Worm (Caenorhabditis elegans) whole organism, L2 larva: ENCODE results near the gene Y6E2A.10.

Experiments used
- F13H6.1 ChIP-seq: sonication (generic microtip); optimal IDR thresholded peaks from 2 replicates; lab custom pipeline; 2016; ENCODE audit warnings: missing genetic modification characterization, missing compliant biosample characterization
- R02D3.7 ChIP-seq: fragments of 150-350 bp; optimal IDR thresholded peaks from 2 replicates; lab custom pipeline; 2014; ENCODE audit warnings: missing biosample characterization, missing genetic modification characterization
- Y55F3AM.14 ChIP-seq: fragments of 200-800 bp; sonication (Bioruptor generic); optimal IDR thresholded peaks from 2 replicates; lab custom pipeline; 2018; ENCODE audit warnings: mild to moderate bottlenecking, missing genetic modification characterization, missing compliant biosample characterization
- aly-2 ChIP-seq: fragments of 150-350 bp; optimal IDR thresholded peaks from 2 replicates; lab custom pipeline; 2014; ENCODE audit warnings: missing biosample characterization, missing genetic modification characterization
- ama-1 ChIP-seq: fragments of 150-350 bp; optimal IDR thresholded peaks from 2 replicates; lab custom pipeline; 2018; ENCODE audit warnings: inconsistent platforms
- blmp-1 ChIP-seq: sonication (generic microtip); optimal IDR thresholded peaks from 2 replicates; lab custom pipeline; 2017; ENCODE audit warnings: missing genetic modification characterization, mild to moderate bottlenecking, missing compliant biosample characterization, antibody characterized with exemption, moderate library complexity; ENCODE audit not compliant: insufficient read depth
- ceh-16 ChIP-seq: fragments of 150-350 bp; optimal IDR thresholded peaks from 2 replicates; lab custom pipeline; 2014; ENCODE audit warnings: missing biosample characterization, missing genetic modification characterization
- ceh-82 ChIP-seq: fragments of 150-350 bp; optimal IDR thresholded peaks from 2 replicates; lab custom pipeline; 2014; ENCODE audit warnings: missing biosample characterization, missing genetic modification characterization
- crh-2 ChIP-seq: sonication (generic microtip); optimal IDR thresholded peaks from 2 replicates; lab custom pipeline; 2017; ENCODE audit warnings: missing biosample characterization, missing genetic modification characterization
- dmd-4 ChIP-seq: sonication (generic microtip); optimal IDR thresholded peaks from 2 replicates; lab custom pipeline; 2017; ENCODE audit warnings: missing biosample characterization, missing genetic modification characterization
- egl-27 ChIP-seq: sonication (generic microtip); optimal IDR thresholded peaks from 3 replicates; lab custom pipeline; 2017; ENCODE audit warnings: missing biosample characterization, missing genetic modification reagents, missing genetic modification characterization
- gmeb-1 ChIP-seq: fragments of 150-350 bp; optimal IDR thresholded peaks from 2 replicates; lab custom pipeline; 2014; ENCODE audit warnings: missing biosample characterization, missing genetic modification characterization
- lin-13 ChIP-seq: fragments of 150-350 bp; optimal IDR thresholded peaks from 2 replicates; lab custom pipeline; 2014; ENCODE audit warnings: missing biosample characterization, missing genetic modification reagents, missing genetic modification characterization
- lin-39 ChIP-seq: fragments of 150-350 bp; optimal IDR thresholded peaks from 2 replicates; lab custom pipeline; 2014; ENCODE audit warnings: missing biosample characterization, missing genetic modification reagents, missing genetic modification characterization
- lsy-2 ChIP-seq, 2 experiments: fragments of 150-350 bp in 1 of 2; sonication (generic microtip) in 1 of 2; optimal IDR thresholded peaks; 2 replicates each; lab custom pipeline; 2014 to 2017; ENCODE audit warnings: missing biosample characterization in 2 of 2, missing genetic modification characterization in 2 of 2
- mab-5 ChIP-seq: fragments of 150-350 bp; optimal IDR thresholded peaks from 2 replicates; lab custom pipeline; 2014; ENCODE audit warnings: missing biosample characterization, missing genetic modification characterization
- mbf-1 ChIP-seq: sonication (generic microtip); optimal IDR thresholded peaks from 2 replicates; lab custom pipeline; 2017; ENCODE audit warnings: missing biosample characterization, missing genetic modification characterization
- mdl-1 ChIP-seq, 2 experiments: fragments of 150-350 bp in 1 of 2; sonication (generic microtip) in 1 of 2; optimal IDR thresholded peaks; 2 replicates each; lab custom pipeline; 2017; ENCODE audit warnings: missing biosample characterization in 2 of 2, missing genetic modification characterization in 2 of 2
- nhr-11 ChIP-seq: fragments of 150-350 bp; optimal IDR thresholded peaks from 2 replicates; lab custom pipeline; 2014; ENCODE audit warnings: missing biosample characterization, missing genetic modification characterization
- nhr-12 ChIP-seq: fragments of 150-350 bp; optimal IDR thresholded peaks from 2 replicates; lab custom pipeline; 2014; ENCODE audit warnings: missing biosample characterization, missing genetic modification characterization
- nhr-129 ChIP-seq: fragments of 150-350 bp; optimal IDR thresholded peaks from 2 replicates; lab custom pipeline; 2014; ENCODE audit warnings: missing biosample characterization, missing genetic modification characterization
- nhr-21 ChIP-seq: fragments of 150-350 bp; optimal IDR thresholded peaks from 2 replicates; lab custom pipeline; 2014; ENCODE audit warnings: missing biosample characterization, missing genetic modification characterization
- nhr-23 ChIP-seq: fragments of 150-350 bp; optimal IDR thresholded peaks from 2 replicates; lab custom pipeline; 2014; ENCODE audit warnings: missing biosample characterization, missing genetic modification reagents, missing genetic modification characterization
- nhr-237 ChIP-seq: fragments of 150-350 bp; optimal IDR thresholded peaks from 2 replicates; lab custom pipeline; 2014; ENCODE audit warnings: missing biosample characterization, missing genetic modification characterization
- nhr-25 ChIP-seq: fragments of 150-350 bp; sonication (generic microtip); optimal IDR thresholded peaks from 3 replicates; lab custom pipeline; 2014; ENCODE audit warnings: missing biosample characterization, missing genetic modification characterization
- nhr-77 ChIP-seq: fragments of 150-350 bp; optimal IDR thresholded peaks from 2 replicates; lab custom pipeline; 2014; ENCODE audit warnings: missing biosample characterization, missing genetic modification characterization
- peb-1 ChIP-seq: fragments of 150-350 bp; optimal IDR thresholded peaks from 2 replicates; lab custom pipeline; 2014; ENCODE audit warnings: missing biosample characterization, missing genetic modification characterization
- skn-1 ChIP-seq: sonication (generic microtip); optimal IDR thresholded peaks from 2 replicates; lab custom pipeline; 2017; ENCODE audit warnings: missing biosample characterization, missing genetic modification characterization
- sma-3 ChIP-seq: sonication (generic microtip); optimal IDR thresholded peaks from 2 replicates; lab custom pipeline; 2016; ENCODE audit warnings: missing genetic modification reagents, missing genetic modification characterization, missing compliant biosample characterization
- sma-9 ChIP-seq, 2 experiments: fragments of 150-350 bp in 1 of 2; sonication (generic microtip) in 1 of 2; optimal IDR thresholded peaks; 2 replicates each; lab custom pipeline; 2014 to 2016; ENCODE audit warnings: missing genetic modification characterization in 2 of 2, mild to moderate bottlenecking in 1 of 2, missing biosample characterization in 1 of 2, missing compliant biosample characterization in 1 of 2, missing genetic modification reagents in 1 of 2, moderate library complexity in 1 of 2
- unc-39 ChIP-seq: fragments of 150-350 bp; optimal IDR thresholded peaks from 2 replicates; lab custom pipeline; 2014; ENCODE audit warnings: missing biosample characterization, missing genetic modification characterization
- unc-55 ChIP-seq: fragments of 150-350 bp; sonication (generic microtip); optimal IDR thresholded peaks from 3 replicates; lab custom pipeline; 2014; ENCODE audit warnings: missing biosample characterization, missing genetic modification reagents, missing genetic modification characterization
- unc-62 ChIP-seq: fragments of 150-350 bp; optimal IDR thresholded peaks from 2 replicates; lab custom pipeline; 2014; ENCODE audit warnings: missing biosample characterization, missing genetic modification reagents, missing genetic modification characterization
- ztf-1 ChIP-seq: fragments of 200-800 bp; sonication (Bioruptor generic); conservative IDR thresholded peaks from 2 replicates; pipeline ENCODE4 v1.3.6; 2022; ENCODE audit warnings: missing genetic modification characterization, missing compliant biosample characterization
- ztf-11 ChIP-seq: sonication (generic microtip); optimal IDR thresholded peaks from 2 replicates; lab custom pipeline; 2017; ENCODE audit warnings: missing biosample characterization, missing genetic modification characterization
- ztf-4 ChIP-seq: fragments of 150-350 bp; optimal IDR thresholded peaks from 2 replicates; lab custom pipeline; 2014; ENCODE audit warnings: missing biosample characterization, missing genetic modification characterization

Y6E2A.10 gene

DNA sequence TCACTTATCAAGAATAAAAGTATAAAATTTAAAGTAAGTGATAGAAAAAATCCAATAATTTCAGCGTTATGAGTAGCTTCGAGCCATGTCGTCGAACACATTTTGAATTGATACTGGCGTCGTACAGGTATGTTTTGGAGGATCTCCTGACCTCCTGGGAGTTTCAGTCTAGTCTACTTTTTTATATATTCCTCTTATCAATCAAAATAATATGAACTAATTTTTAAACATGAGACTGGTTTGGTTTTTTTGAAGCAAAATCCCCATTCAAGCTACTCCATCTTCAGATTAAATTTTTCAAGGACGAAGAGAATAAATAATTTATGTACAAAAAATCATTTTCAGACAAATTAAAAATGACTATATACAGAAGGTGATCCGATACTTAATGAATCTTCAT lies 18.5 kb downstream of the Y6E2A.10 start, which contains the start of gene str-101:
Gene str-101, minus strand, starts transcription at position 101 of the 400 bp plus-strand sequence.
- TF ChIP-seq nhr-12 (tag; lab: Kevin White, UChicago) (no peak), Y55F3AM.14 (GFP tag; lab: Kevin White, UChicago) (no peak), R02D3.7 (no peak), nhr-23 (no peak), nhr-129 (no peak)
- TF ChIP-seq, all 48 proteins: peak for 0

DNA sequence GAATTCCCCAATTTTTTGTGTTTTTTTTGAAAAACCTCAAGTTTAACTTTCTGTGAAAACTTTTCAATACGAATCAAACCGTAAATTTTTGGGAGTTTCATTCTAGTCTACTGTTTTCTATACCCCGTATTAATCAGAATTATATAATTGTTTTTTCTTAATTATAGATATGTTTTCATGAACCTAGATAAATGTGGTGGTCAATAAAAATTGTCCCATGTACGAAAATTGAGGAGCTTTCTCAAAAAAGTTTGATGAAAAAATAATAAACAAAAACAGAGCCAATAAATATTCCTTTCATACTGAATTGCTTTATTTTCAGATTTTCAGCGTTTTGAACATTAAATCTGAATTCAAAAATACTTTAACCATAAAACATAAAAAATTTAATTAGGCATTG lies 20.0 kb downstream of the Y6E2A.10 start, which contains the start of gene Y6E2A.1:
Gene Y6E2A.1, minus strand, starts transcription at position 101 of the 400 bp plus-strand sequence.
- no peak for TF ChIP-seq nhr-23
- no peak for TF ChIP-seq aly-2 (tag; lab: Kevin White, UChicago)
- TF ChIP-seq ztf-11 (tag; lab: Kevin White, UChicago): no peak
- TF ChIP-seq ama-1 (lab: Kevin White, UChicago): no peak
- no peak for TF ChIP-seq lsy-2 (tag; optimal IDR thresholded peaks at IDR 0.05; lab: Kevin White, UChicago)
- TF ChIP-seq gmeb-1 (tag; lab: Kevin White, UChicago): no peak
- TF ChIP-seq nhr-11 (tag; lab: Kevin White, UChicago): no peak
- TF ChIP-seq ceh-16: no peak
- TF ChIP-seq ztf-1: no peak
- TF ChIP-seq peb-1 (tag; lab: Kevin White, UChicago): no peak
- TF ChIP-seq F13H6.1 (tag; lab: Kevin White, UChicago): no peak
- TF ChIP-seq lin-39: no peak
- TF ChIP-seq mbf-1 (tag; lab: Kevin White, UChicago): no peak
- TF ChIP-seq, all 48 proteins: peak for 0

DNA sequence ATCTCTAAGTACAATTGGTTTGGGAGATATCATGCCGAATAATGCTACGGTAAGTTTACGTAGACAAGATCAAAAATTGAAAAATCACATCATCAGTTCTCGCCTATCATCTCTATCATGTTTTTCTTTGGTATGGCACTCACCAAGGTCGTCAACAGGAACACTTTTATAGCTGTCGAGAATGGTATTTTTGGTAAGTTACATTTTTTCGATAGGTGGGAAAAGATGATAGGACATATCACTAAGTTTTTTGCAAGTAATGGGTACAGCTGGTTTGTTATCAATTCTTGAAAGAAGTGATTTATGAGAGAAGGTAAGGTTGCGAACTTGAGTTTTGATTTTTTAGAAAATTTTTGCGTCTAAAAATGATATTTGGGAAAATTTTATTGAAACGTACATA lies 22.4 kb downstream of the Y6E2A.10 start:
- TF ChIP-seq mab-5 (no peak), blmp-1 (tag; lab: Kevin White, UChicago) (no peak), peb-1 (tag; lab: Kevin White, UChicago) (no peak), ztf-11 (tag; lab: Kevin White, UChicago) (no peak), Y55F3AM.14 (GFP tag; lab: Kevin White, UChicago) (no peak), crh-2 (tag; lab: Kevin White, UChicago) (peak; percentile 36), nhr-25 (tag; lab: Kevin White, UChicago) (peak; percentile 67), sma-9 (GFP tag; optimal IDR thresholded peaks at IDR 0.05; lab: Kevin White, UChicago) (peak; percentile 85), sma-9 (tag; optimal IDR thresholded peaks at IDR 0.05; lab: Kevin White, UChicago) (no peak), egl-27 (tag; lab: Kevin White, UChicago) (peak; percentile 20), nhr-21 (tag; lab: Kevin White, UChicago) (peak; percentile 13), ztf-4 (no peak), nhr-129 (peak; percentile 6), sma-3 (GFP tag; lab: Kevin White, UChicago) (peak; percentile 46)

DNA sequence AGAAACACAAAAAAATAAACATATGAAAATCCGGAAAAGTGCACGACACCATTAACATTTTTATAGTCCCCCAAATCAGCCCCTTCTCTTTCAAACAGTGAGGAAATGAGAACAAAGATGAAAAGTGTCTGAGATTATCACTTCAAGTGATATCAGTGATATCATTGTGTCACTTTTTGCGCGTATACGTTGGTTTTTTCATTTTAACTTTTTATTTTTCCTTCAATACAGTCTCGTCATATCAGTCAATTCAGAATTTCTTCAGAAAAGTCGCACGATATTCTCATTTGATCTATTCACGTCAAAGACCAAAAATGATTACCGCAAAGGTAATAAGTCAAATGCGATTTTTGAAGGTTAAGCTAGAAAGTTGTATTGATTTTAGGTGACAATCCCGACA lies 25.6 kb downstream of the Y6E2A.10 start, which contains the start of gene twk-34:
Gene twk-34, plus strand, starts transcription at position 216 of the 400 bp plus-strand sequence.
- TF ChIP-seq ceh-16 (no peak), aly-2 (tag; lab: Kevin White, UChicago) (no peak), unc-62 (GFP tag; lab: Kevin White, UChicago) (no peak), peb-1 (tag; lab: Kevin White, UChicago) (no peak), nhr-21 (tag; lab: Kevin White, UChicago) (no peak), skn-1 (no peak), lin-39 (no peak), lin-13 (GFP tag; lab: Kevin White, UChicago) (no peak), mdl-1 (tag; optimal IDR thresholded peaks at IDR 0.05; lab: Kevin White, UChicago) (no peak), sma-9 (GFP tag; optimal IDR thresholded peaks at IDR 0.05; lab: Kevin White, UChicago) (no peak), sma-9 (tag; optimal IDR thresholded peaks at IDR 0.05; lab: Kevin White, UChicago) (no peak), gmeb-1 (tag; lab: Kevin White, UChicago) (no peak), unc-39 (tag; lab: Kevin White, UChicago) (no peak), nhr-129 (no peak)

DNA sequence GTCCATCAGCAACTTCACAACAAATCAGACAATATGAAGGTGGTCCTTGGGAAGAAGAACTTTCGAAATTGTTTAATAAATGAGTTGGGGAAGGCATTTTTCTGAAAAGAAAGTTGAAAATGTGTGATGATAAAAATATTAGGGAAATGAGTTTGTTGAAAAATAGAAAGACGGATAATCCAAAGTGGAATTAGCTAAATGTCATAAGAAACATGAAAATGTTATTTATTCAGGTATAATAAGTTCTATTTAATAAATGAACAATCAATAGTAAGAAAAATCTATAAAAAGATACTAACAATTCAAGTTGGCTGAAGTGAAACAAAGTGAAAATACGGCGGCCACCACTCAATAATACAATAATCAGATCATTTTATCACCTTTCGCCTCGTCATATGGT lies 28.1 kb downstream of the Y6E2A.10 start, which contains the start of gene nhr-53:
Gene nhr-53, minus strand, starts transcription at position 101 of the 400 bp plus-strand sequence.
- TF ChIP-seq unc-55 (GFP tag; lab: Kevin White, UChicago) (no peak), F13H6.1 (tag; lab: Kevin White, UChicago) (no peak), mdl-1 (tag; optimal IDR thresholded peaks at IDR 0.05; lab: Kevin White, UChicago) (no peak), ceh-82 (tag; lab: Kevin White, UChicago) (no peak), R02D3.7 (no peak), ceh-16 (no peak), egl-27 (tag; lab: Kevin White, UChicago) (no peak), ztf-11 (tag; lab: Kevin White, UChicago) (no peak), nhr-21 (tag; lab: Kevin White, UChicago) (no peak), nhr-12 (tag; lab: Kevin White, UChicago) (no peak), nhr-77 (tag; lab: Kevin White, UChicago) (no peak), unc-62 (GFP tag; lab: Kevin White, UChicago) (no peak), nhr-237 (tag; lab: Kevin White, UChicago) (no peak), mab-5 (no peak), dmd-4 (tag; lab: Kevin White, UChicago) (no peak), ztf-1 (no peak), nhr-129 (no peak), blmp-1 (tag; lab: Kevin White, UChicago) (no peak), lin-13 (GFP tag; lab: Kevin White, UChicago) (no peak), nhr-11 (tag; lab: Kevin White, UChicago) (no peak)
